Worm (Caenorhabditis elegans): Measurements from ENCODE around the gene W09G12.10.

W09G12.10 gene

DNA sequence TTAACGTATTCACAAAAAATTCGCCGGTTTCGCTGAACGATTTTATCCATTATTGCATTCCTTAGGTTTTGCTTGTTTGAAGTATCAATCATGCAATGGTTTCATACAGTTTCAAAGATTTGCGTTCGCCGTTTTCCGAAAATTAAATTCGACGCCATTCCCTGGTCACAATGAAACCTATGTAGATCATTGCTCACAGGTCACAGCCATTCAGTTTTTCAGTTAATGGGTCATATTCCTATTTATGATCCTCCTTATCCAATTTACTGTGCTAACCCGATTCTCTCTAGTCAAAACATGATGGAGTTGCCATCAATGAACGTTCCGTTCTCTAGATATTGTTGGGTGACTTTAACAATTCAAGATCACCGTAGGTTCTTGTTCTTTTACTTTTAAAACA lies 43.8 kb upstream of the W09G12.10 start, which contains the start of gene F38A1.13:
Gene F38A1.13, plus strand, starts transcription at position 301 of the 400 bp plus-strand sequence.
- TF ChIP-seq snpc-4 (tag; optimal IDR thresholded peaks at IDR 0.05) (no peak), C16A3.4 (tag; optimal IDR thresholded peaks at IDR 0.05) (no peak), tbx-2 (tag; optimal IDR thresholded peaks at IDR 0.05) (no peak), ceh-8 (GFP tag; optimal IDR thresholded peaks at IDR 0.05) (no peak), lsy-2 (tag; optimal IDR thresholded peaks at IDR 0.05) (no peak), hpl-2 (GFP tag; optimal IDR thresholded peaks at IDR 0.05) (no peak), aha-1 (tag; optimal IDR thresholded peaks at IDR 0.05) (no peak), rnt-1 (tag; optimal IDR thresholded peaks at IDR 0.05) (no peak), grh-1 (GFP tag; IDR thresholded peaks at IDR 0.05) (no peak)

DNA sequence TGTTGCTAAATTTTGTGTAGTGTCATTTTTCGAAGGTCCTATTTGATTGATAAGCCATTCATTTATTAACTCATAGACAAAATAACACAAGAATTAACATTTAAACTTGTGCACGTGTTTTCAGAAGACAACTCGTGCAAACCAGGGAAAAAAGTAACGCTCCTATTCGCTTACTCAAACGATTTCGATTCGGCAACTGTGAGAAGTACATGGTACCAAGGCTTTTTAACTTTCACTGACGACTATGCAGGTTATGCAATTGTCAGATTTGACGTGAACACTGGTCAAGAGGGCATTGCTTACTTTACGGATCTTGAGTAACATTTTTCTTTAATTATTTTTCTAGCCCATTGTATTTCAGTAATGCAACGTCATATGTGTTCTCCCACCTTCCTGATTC lies 40.8 kb upstream of the W09G12.10 start:
- no peak for TF ChIP-seq hpl-2 (GFP tag; optimal IDR thresholded peaks at IDR 0.05)

DNA sequence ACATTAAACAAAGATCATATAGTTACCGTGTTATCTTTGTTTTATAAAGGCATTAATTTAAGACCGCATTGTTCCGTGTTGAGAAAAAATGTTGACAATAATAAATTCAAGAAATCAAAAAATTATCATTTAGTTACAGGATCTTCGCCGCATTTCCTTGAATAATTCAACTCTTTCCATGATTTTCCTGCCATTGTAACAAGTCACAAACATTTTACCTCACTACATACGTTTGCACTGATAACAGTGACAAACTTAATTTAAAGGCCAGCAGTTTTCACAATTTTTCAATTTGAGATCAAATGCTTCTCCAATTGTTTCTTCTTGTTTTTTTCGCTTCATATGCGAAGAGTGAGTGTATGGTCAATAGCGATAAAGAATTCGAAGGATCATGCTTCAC lies 39.9 kb upstream of the W09G12.10 start, which contains the start of gene clec-169:
Gene clec-169, plus strand, starts transcription at position 301 of the 400 bp plus-strand sequence.
- TF ChIP-seq efl-1 (optimal IDR thresholded peaks at IDR 0.05), result no peak
- peak in 1 of 2 experiments; percentile 48 for TF ChIP-seq efl-1 (GFP tag; optimal IDR thresholded peaks at IDR 0.05 in 1 of 2)
- no peak for TF ChIP-seq fkh-10 (GFP tag; optimal IDR thresholded peaks at IDR 0.05)

DNA sequence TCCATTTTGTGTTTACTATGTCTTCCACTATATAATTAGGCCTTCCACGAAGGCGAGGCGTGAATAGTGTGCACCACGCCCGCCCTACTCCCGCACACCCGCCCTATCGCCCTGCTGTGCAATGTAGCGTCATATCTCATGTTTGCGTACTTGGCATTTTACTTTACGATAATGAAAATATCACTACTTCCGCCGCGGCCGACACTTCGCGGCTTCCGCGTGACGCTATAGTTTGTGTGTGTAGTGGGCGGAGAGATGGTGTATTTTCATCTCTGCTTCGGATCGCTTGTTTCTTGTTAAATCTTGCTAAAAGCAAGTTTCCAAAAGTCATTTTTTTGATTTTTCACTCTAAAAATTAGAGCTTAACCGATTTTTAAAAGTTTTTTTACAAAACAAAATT lies 39.4 kb upstream of the W09G12.10 start:
- TF ChIP-seq unc-98 (GFP tag; IDR thresholded peaks at IDR 0.05), result no peak
- TF ChIP-seq efl-1 (optimal IDR thresholded peaks at IDR 0.05), result no peak
- TF ChIP-seq efl-1 (GFP tag; optimal IDR thresholded peaks at IDR 0.05 in 1 of 2), result peak in 1 of 2 experiments; percentile 27
- no peak for TF ChIP-seq mep-1 (tag; optimal IDR thresholded peaks at IDR 0.05)
- TF ChIP-seq snpc-4 (tag; optimal IDR thresholded peaks at IDR 0.05), result peak; percentile 53
- peak; percentile 37 for TF ChIP-seq elt-2 (tag; optimal IDR thresholded peaks at IDR 0.05)
- no peak for TF ChIP-seq fkh-10 (GFP tag; optimal IDR thresholded peaks at IDR 0.05)
- no peak for TF ChIP-seq lin-14 (GFP tag; optimal IDR thresholded peaks at IDR 0.05)

DNA sequence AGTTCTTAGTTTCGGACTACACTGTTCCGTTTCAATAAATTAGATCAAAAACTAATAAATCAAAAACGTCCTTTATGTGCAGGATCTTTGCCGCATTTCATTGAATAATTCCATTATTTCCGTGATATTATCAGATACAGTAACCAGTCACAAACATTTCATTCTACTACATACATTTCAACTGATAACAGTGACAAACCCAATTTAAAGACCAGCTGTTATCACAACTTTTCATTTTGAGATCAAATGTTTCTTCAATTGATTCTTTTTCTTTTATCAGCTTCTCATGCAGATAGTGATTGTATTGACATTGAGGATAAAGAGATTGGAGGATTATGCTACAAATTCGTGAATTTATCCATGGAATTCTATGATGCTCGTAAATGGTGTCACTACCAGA lies 35.6 kb upstream of the W09G12.10 start, which contains the start of gene clec-168:
Gene clec-168, plus strand, starts transcription at position 247 of the 400 bp plus-strand sequence.
- TF ChIP-seq egl-13 (tag; optimal IDR thresholded peaks at IDR 0.05) (no peak), nhr-76 (tag; optimal IDR thresholded peaks at IDR 0.05) (no peak), hpl-2 (GFP tag; optimal IDR thresholded peaks at IDR 0.05) (no peak), elt-2 (tag; optimal IDR thresholded peaks at IDR 0.05) (peak; percentile 78), jun-1 (tag; optimal IDR thresholded peaks at IDR 0.05) (peak; percentile 11), lin-14 (GFP tag; optimal IDR thresholded peaks at IDR 0.05) (no peak), alr-1 (tag; optimal IDR thresholded peaks at IDR 0.05; ENCODE audit: borderline replicate concordance) (no peak), nhr-28 (tag; optimal IDR thresholded peaks at IDR 0.05) (no peak), ceh-90 (tag; optimal IDR thresholded peaks at IDR 0.05) (no peak), ztf-11 (tag; optimal IDR thresholded peaks at IDR 0.05) (no peak), mab-9 (GFP tag; IDR thresholded peaks at IDR 0.05) (no peak), lin-39 (tag; optimal IDR thresholded peaks at IDR 0.05) (no peak)

DNA sequence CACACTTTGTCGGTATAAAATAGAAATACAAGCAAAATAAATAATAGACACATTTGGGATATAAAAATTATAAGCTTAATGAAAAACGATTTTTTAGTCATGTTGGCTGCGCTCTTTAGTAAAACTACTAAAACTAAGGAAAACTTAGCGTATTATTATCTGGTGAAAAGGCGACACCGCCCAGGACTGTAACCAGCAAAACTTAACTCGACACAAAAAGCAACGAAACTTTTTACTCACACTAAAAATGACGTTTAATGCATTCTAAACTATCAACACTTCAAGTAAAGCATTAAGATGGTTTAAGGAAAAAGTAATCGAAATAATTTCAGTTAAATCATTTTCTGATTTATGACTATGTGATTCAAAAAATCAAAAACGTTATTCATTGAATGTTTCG lies 34.5 kb upstream of the W09G12.10 start, which contains the start of gene clec-167:
Gene clec-167, minus strand, starts transcription at position 101 of the 400 bp plus-strand sequence.
- TF ChIP-seq fos-1 (tag; optimal IDR thresholded peaks at IDR 0.05) (no peak), nhr-28 (tag; optimal IDR thresholded peaks at IDR 0.05) (no peak), unc-30 (tag; optimal IDR thresholded peaks at IDR 0.05) (no peak)

DNA sequence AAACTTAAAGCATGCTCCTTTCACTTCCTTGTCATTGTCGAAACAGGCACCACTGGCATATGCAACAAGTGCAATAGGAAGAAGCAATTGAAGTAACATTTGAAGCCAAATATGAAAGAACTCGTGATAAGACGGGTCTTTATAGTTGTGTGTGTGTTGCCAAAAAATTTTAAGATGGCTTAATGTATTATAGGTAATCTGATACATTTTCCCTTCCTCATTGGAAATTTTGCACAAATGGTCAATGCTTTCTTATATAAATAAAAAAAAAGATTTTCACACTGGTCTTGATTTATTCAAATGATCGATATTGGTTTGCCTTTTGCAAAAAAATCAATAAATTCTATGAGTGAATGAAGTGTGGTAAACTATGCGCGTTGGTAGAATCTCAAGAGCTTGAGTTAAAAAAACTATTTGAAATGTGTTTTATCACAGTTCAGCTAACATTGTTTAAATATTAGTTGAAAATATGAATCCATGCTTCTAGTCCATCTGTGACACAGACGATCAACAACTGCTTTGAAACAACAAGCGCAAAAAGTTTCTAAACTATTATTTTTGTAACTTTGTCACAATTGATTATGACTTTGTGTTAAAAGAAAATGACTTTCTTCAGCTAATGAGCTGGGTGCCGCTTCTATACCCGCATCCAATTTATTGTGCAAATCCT lies 30.3 kb upstream of the W09G12.10 start, which contains the start of the genes clec-166 and F38A1.6:
Gene clec-166, minus strand, starts transcription at position 101 of the 670 bp plus-strand sequence.
Gene F38A1.6, plus strand, starts transcription at position 620 of the 670 bp plus-strand sequence.
- no peak for TF ChIP-seq ceh-8 (GFP tag; optimal IDR thresholded peaks at IDR 0.05)
- no peak for TF ChIP-seq efl-1 (optimal IDR thresholded peaks at IDR 0.05)
- TF ChIP-seq efl-1 (GFP tag; optimal IDR thresholded peaks at IDR 0.05 in 1 of 2), result peak in 1 of 2 experiments; percentile 75
- TF ChIP-seq skn-1 (tag; optimal IDR thresholded peaks at IDR 0.05), result no peak
